Fruit fly (Drosophila melanogaster) whole organism, embryonic: ENCODE measurements around the gene CG14125.

Source experiments
- ATbp ChIP-seq: fragments of 200-800 bp; sonication (Bioruptor generic); optimal IDR thresholded peaks from 2 replicates; lab custom pipeline; 2017; ENCODE audit warnings: missing biosample characterization, mild to moderate bottlenecking, missing genetic modification characterization, missing genetic modification reagents
- Atf3 ChIP-seq: fragments of 200-800 bp; sonication (Bioruptor generic); optimal IDR thresholded peaks from 3 replicates; lab custom pipeline; 2016; ENCODE audit warnings: missing biosample characterization, missing genetic modification characterization
- CG10462 ChIP-seq: fragments of 200-800 bp; sonication (Bioruptor generic); optimal IDR thresholded peaks from 2 replicates; lab custom pipeline; 2016; ENCODE audit warnings: missing biosample characterization, missing genetic modification characterization
- CG13424 ChIP-seq: fragments of 200-800 bp; sonication (Bioruptor generic); optimal IDR thresholded peaks from 2 replicates; lab custom pipeline; 2019; ENCODE audit warnings: missing biosample characterization, mild to moderate bottlenecking, missing genetic modification characterization, moderate library complexity
- CG13775 ChIP-seq: fragments of 200-800 bp; sonication (Bioruptor generic); optimal IDR thresholded peaks from 3 replicates; lab custom pipeline; 2017; ENCODE audit warnings: missing biosample characterization, mild to moderate bottlenecking, missing genetic modification characterization
- CG15269 ChIP-seq: fragments of 200-800 bp; sonication (Bioruptor generic); optimal IDR thresholded peaks from 2 replicates; lab custom pipeline; 2018; ENCODE audit warnings: missing biosample characterization, mild to moderate bottlenecking, missing genetic modification characterization, moderate library complexity
- CG15479 ChIP-seq: fragments of 200-800 bp; sonication (Bioruptor generic); optimal IDR thresholded peaks from 3 replicates; lab custom pipeline; 2019; ENCODE audit warnings: missing biosample characterization, mild to moderate bottlenecking, missing genetic modification characterization, moderate library complexity
- CG16779 ChIP-seq: fragments of 200-800 bp; sonication (Bioruptor generic); IDR thresholded peaks from 2 replicates; pipeline ENCODE4 v1.3.6; 2022; ENCODE audit warnings: missing biosample characterization, missing genetic modification characterization
- CG18011 ChIP-seq: fragments of 200-800 bp; sonication (Bioruptor generic); optimal IDR thresholded peaks from 2 replicates; lab custom pipeline; 2017; ENCODE audit warnings: missing biosample characterization, missing genetic modification characterization, mild to moderate bottlenecking, moderate library complexity, missing genotype
- CG2202 ChIP-seq: fragments of 200-800 bp; sonication (Bioruptor generic); optimal IDR thresholded peaks from 2 replicates; lab custom pipeline; 2018; ENCODE audit warnings: missing biosample characterization, mild to moderate bottlenecking, missing genetic modification characterization
- CG3281 ChIP-seq: fragments of 200-800 bp; sonication (Bioruptor generic); optimal IDR thresholded peaks from 3 replicates; lab custom pipeline; 2017; ENCODE audit warnings: missing biosample characterization, mild to moderate bottlenecking, missing genetic modification characterization
- CG3847 ChIP-seq: fragments of 200-800 bp; sonication (Bioruptor generic); IDR thresholded peaks from 2 replicates; pipeline ENCODE4 v1.3.6; 2022; ENCODE audit warnings: missing biosample characterization, missing genetic modification characterization
- CG4328 ChIP-seq: fragments of 200-800 bp; sonication (Bioruptor generic); optimal IDR thresholded peaks from 3 replicates; lab custom pipeline; 2017; ENCODE audit warnings: missing biosample characterization, missing genetic modification reagents, missing genetic modification characterization
- CG4360 ChIP-seq: fragments of 200-800 bp; sonication (Bioruptor generic); IDR thresholded peaks from 2 replicates; pipeline ENCODE4 v1.3.6; 2022; ENCODE audit warnings: missing biosample characterization, missing genetic modification characterization
- CG4424 ChIP-seq: fragments of 200-800 bp; sonication (Bioruptor generic); optimal IDR thresholded peaks from 3 replicates; lab custom pipeline; 2016; ENCODE audit warnings: missing biosample characterization, missing genetic modification characterization
- CG7987 ChIP-seq: fragments of 200-800 bp; sonication (Bioruptor generic); optimal IDR thresholded peaks from 2 replicates; lab custom pipeline; 2018; ENCODE audit warnings: missing biosample characterization, mild to moderate bottlenecking, missing genetic modification characterization, moderate library complexity
- Camta ChIP-seq: fragments of 200-800 bp; sonication (Bioruptor generic); optimal IDR thresholded peaks from 2 replicates; lab custom pipeline; 2016; ENCODE audit warnings: missing biosample characterization, missing genetic modification characterization
- Ets97D ChIP-seq: fragments of 200-800 bp; sonication (Bioruptor generic); optimal IDR thresholded peaks from 3 replicates; lab custom pipeline; 2016; ENCODE audit warnings: missing biosample characterization, missing genetic modification characterization
- Gsc ChIP-seq: fragments of 200-800 bp; sonication (Bioruptor generic); IDR thresholded peaks from 2 replicates; pipeline ENCODE4 v1.3.6; 2022; ENCODE audit warnings: missing biosample characterization, missing genetic modification characterization
- Gug ChIP-seq: fragments of 200-800 bp; sonication (Bioruptor generic); IDR thresholded peaks from 4 replicates; pipeline ENCODE4 v1.3.6; 2022; ENCODE audit warnings: missing biosample characterization, missing genetic modification characterization
- Myb ChIP-seq: fragments of 200-800 bp; sonication (Bioruptor generic); optimal IDR thresholded peaks from 2 replicates; lab custom pipeline; 2016; ENCODE audit warnings: missing biosample characterization, missing genetic modification characterization
- Neu2 ChIP-seq: fragments of 200-800 bp; sonication (Bioruptor generic); optimal IDR thresholded peaks from 3 replicates; lab custom pipeline; 2016; ENCODE audit warnings: missing biosample characterization, missing genetic modification characterization, borderline replicate concordance
- Nf-YC ChIP-seq: fragments of 200-800 bp; optimal IDR thresholded peaks from 3 replicates; lab custom pipeline; 2019; ENCODE audit warnings: missing biosample characterization, mild to moderate bottlenecking, missing genetic modification characterization, moderate library complexity
- Optix ChIP-seq: fragments of 200-800 bp; sonication (Bioruptor generic); IDR thresholded peaks from 3 replicates; pipeline ENCODE4 v1.3.6; 2022; ENCODE audit warnings: missing biosample characterization, missing genetic modification characterization
- Rfx ChIP-seq: fragments of 200-800 bp; sonication (Bioruptor generic); IDR thresholded peaks from 2 replicates; pipeline ENCODE4 v1.3.6; 2022; ENCODE audit warnings: missing biosample characterization, missing genetic modification characterization
- Sox100B ChIP-seq: fragments of 200-800 bp; sonication (Bioruptor generic); optimal IDR thresholded peaks from 3 replicates; lab custom pipeline; 2018; ENCODE audit warnings: missing biosample characterization, mild to moderate bottlenecking, missing genetic modification characterization
- Sox102F ChIP-seq: fragments of 200-800 bp; sonication (Bioruptor generic); optimal IDR thresholded peaks from 2 replicates; lab custom pipeline; 2018; ENCODE audit warnings: missing biosample characterization, mild to moderate bottlenecking, missing genetic modification characterization, moderate library complexity
- Spps ChIP-seq: fragments of 200-800 bp; sonication (Bioruptor generic); optimal IDR thresholded peaks from 2 replicates; lab custom pipeline; 2018; ENCODE audit warnings: missing biosample characterization, mild to moderate bottlenecking, missing genetic modification characterization
- TFAM ChIP-seq: fragments of 200-800 bp; sonication (Bioruptor generic); optimal IDR thresholded peaks from 2 replicates; lab custom pipeline; 2017; ENCODE audit warnings: missing biosample characterization, missing genetic modification characterization, inconsistent platforms
- bsh ChIP-seq, 2 experiments: fragments of 200-800 bp; sonication (Bioruptor generic); optimal IDR thresholded peaks; 2 replicates each; lab custom pipeline; 2017 to 2018; ENCODE audit warnings: mild to moderate bottlenecking in 2 of 2, missing biosample characterization in 2 of 2, missing genetic modification characterization in 2 of 2, moderate library complexity in 1 of 2
- croc ChIP-seq: fragments of 200-800 bp; sonication (Bioruptor generic); conservative IDR thresholded peaks from 3 replicates; pipeline ENCODE4 v1.3.6; 2022; ENCODE audit warnings: missing biosample characterization, missing genetic modification characterization
- dimm ChIP-seq: fragments of 200-800 bp; sonication (Bioruptor generic); IDR thresholded peaks from 2 replicates; pipeline ENCODE4 v1.3.6; 2022; ENCODE audit warnings: missing biosample characterization, missing genetic modification characterization
- exex ChIP-seq: fragments of 200-800 bp; sonication (Bioruptor generic); optimal IDR thresholded peaks from 4 replicates; lab custom pipeline; 2018; ENCODE audit warnings: missing biosample characterization, mild to moderate bottlenecking, missing genetic modification characterization, moderate library complexity
- fru ChIP-seq: fragments of >200 bp; optimal IDR thresholded peaks from 2 replicates; lab custom pipeline; 2017
- gce ChIP-seq: fragments of 200-800 bp; sonication (Bioruptor generic); IDR thresholded peaks from 3 replicates; pipeline ENCODE4 v1.3.6; 2022; ENCODE audit warnings: missing biosample characterization, missing genetic modification characterization
- inv ChIP-seq: fragments of 200-800 bp; sonication (Bioruptor generic); IDR thresholded peaks from 2 replicates; pipeline ENCODE4 v1.3.6; 2022; ENCODE audit warnings: missing biosample characterization, missing genetic modification characterization; ENCODE audit not compliant: partially characterized antibody
- mam ChIP-seq: fragments of 200-800 bp; sonication (Bioruptor generic); optimal IDR thresholded peaks from 3 replicates; lab custom pipeline; 2016; ENCODE audit warnings: missing biosample characterization, missing genetic modification characterization
- mirr ChIP-seq: fragments of 200-800 bp; sonication (Bioruptor generic); optimal IDR thresholded peaks from 3 replicates; lab custom pipeline; 2018; ENCODE audit warnings: missing biosample characterization, mild to moderate bottlenecking, missing genetic modification characterization
- mld ChIP-seq: fragments of 200-800 bp; sonication (Bioruptor generic); IDR thresholded peaks from 3 replicates; pipeline ENCODE4 v1.3.6; 2022; ENCODE audit warnings: missing biosample characterization, missing genetic modification characterization; ENCODE audit not compliant: partially characterized antibody
- org-1 ChIP-seq: fragments of 200-800 bp; sonication (Bioruptor generic); optimal IDR thresholded peaks from 2 replicates; lab custom pipeline; 2017; ENCODE audit warnings: missing biosample characterization, missing genetic modification characterization
- pum ChIP-seq: fragments of 200-800 bp; sonication (Bioruptor generic); optimal IDR thresholded peaks from 2 replicates; lab custom pipeline; 2016; ENCODE audit warnings: missing biosample characterization, missing genetic modification characterization
- salm ChIP-seq: fragments of 200-800 bp; sonication (Bioruptor generic); optimal IDR thresholded peaks from 2 replicates; lab custom pipeline; 2018; ENCODE audit warnings: missing biosample characterization, mild to moderate bottlenecking, missing genetic modification characterization
- sd ChIP-seq: fragments of 200-800 bp; sonication (Bioruptor generic); optimal IDR thresholded peaks from 3 replicates; lab custom pipeline; 2018; ENCODE audit warnings: missing biosample characterization, mild to moderate bottlenecking, missing genetic modification characterization, moderate library complexity
- sim ChIP-seq: fragments of 200-800 bp; sonication (Bioruptor generic); IDR thresholded peaks from 2 replicates; pipeline ENCODE4 v1.3.6; 2022; ENCODE audit warnings: missing biosample characterization, missing genetic modification characterization
- trh ChIP-seq: fragments of 200-800 bp; sonication (Bioruptor generic); optimal IDR thresholded peaks from 2 replicates; lab custom pipeline; 2016; ENCODE audit warnings: missing biosample characterization, missing genetic modification characterization
- tup ChIP-seq: fragments of 200-800 bp; sonication (Bioruptor generic); optimal IDR thresholded peaks from 2 replicates; lab custom pipeline; 2016; ENCODE audit warnings: missing biosample characterization, mild to moderate bottlenecking, missing genetic modification characterization, moderate library complexity
- unpg ChIP-seq: fragments of 200-800 bp; sonication (Bioruptor generic); optimal IDR thresholded peaks from 3 replicates; lab custom pipeline; 2018; ENCODE audit warnings: missing biosample characterization, mild to moderate bottlenecking, missing genetic modification characterization, moderate library complexity
- vvl ChIP-seq: fragments of 200-800 bp; sonication (Bioruptor generic); IDR thresholded peaks from 2 replicates; pipeline ENCODE4 v1.3.6; 2022; ENCODE audit warnings: missing biosample characterization, missing genetic modification characterization

Gene CG14125

DNA sequence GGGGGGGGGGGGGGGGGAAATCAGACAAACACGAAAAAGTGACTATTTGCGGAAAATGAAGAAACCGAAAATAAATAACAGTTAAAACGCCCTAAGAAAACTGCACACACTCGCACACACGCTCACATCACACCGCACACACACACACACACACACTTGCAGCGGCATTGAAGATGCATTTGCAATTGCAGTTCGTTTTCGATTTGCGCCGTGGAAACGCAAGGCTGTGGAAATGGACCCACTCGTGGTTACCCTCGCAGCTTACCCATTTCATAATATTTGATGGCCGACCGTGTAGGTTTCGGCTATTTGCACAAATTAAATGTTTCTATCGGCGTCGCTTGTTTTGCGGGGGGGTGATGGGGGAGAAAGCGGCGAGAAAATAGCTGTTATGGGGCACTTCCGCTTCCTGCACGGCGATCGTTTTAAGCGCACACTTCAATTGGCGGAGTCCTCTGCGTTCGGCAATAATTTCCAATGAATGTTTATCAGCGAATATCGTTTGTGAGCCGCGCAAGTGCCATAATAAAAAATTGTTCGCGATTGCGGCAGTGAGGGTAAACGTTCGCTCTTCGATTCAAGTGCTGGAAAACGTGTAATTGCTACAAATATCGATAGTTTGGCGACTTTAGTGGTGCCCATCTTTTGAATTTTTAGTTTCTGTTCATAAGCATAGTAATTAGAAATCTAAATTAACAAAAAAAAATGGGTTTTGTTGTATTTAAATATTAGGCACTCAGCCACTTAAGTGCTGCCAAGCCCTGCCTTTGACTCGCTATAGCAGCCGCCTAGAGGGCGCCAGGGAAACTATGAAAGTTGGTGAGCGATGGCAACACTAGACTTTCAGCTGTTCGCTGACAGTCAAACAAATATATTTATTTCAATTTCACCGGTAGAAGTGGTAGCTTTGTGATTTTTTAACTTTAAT lies 27.9 kb downstream of the CG14125 start, which contains the start of the genes Pop2 and CG6928 (continued):
- TF ChIP-seq CG10462 (GFP tag; lab: Kevin White, UChicago) = peak; percentile 13
- TF ChIP-seq Sox102F = peak; percentile 54
- TF ChIP-seq CG15479 = no peak
- TF ChIP-seq unpg = peak; percentile 58
- TF ChIP-seq TFAM (GFP tag; lab: Kevin White, UChicago) = no peak
- peak; percentile 65 for TF ChIP-seq CG4424 (GFP tag; lab: Kevin White, UChicago)
- TF ChIP-seq inv = peak; percentile 75
- TF ChIP-seq Camta (GFP tag; lab: Kevin White, UChicago) = peak; percentile 70
- no peak for TF ChIP-seq dimm
- peak; percentile 12 for TF ChIP-seq CG4328 (GFP tag; lab: Kevin White, UChicago)
- peak in 1 of 2 experiments; percentile 39 for TF ChIP-seq bsh (GFP tag; optimal IDR thresholded peaks at IDR 0.05; lab: Kevin White, UChicago)
- TF ChIP-seq Spps (tag; lab: Kevin White, UChicago) = peak; percentile 0
- no peak for TF ChIP-seq CG15269
- TF ChIP-seq vvl = peak; percentile 86
- peak; percentile 72 for TF ChIP-seq CG13775 (GFP tag; lab: Kevin White, UChicago)
- TF ChIP-seq CG3847 (GFP tag; lab: Robert Waterston, UW) = peak; percentile 94
- peak; percentile 82 for TF ChIP-seq Rfx (GFP tag; lab: Robert Waterston, UW)
- TF ChIP-seq CG4360 (GFP tag; lab: Robert Waterston, UW) = no peak
- TF ChIP-seq mirr (GFP tag; lab: Kevin White, UChicago) = no peak
- TF ChIP-seq CG13424 (tag; lab: Kevin White, UChicago) = peak; percentile 62
- 0 out of 3 replicates have a peak, but pooled peaks have one; percentile 5 for TF ChIP-seq gce (GFP tag; lab: Robert Waterston, UW)
- peak; percentile 92 for TF ChIP-seq Ets97D (GFP tag; lab: Kevin White, UChicago)
- TF ChIP-seq CG7987 = no peak
- peak; percentile 52 for TF ChIP-seq CG3281 (GFP tag; lab: Kevin White, UChicago)
- TF ChIP-seq croc = peak; percentile 49; the same call in 2 of the 3 replicates
- peak; percentile 55 for TF ChIP-seq trh (GFP tag; lab: Kevin White, UChicago)
- peak; percentile 88 for TF ChIP-seq pum (GFP tag; lab: Kevin White, UChicago)
- TF ChIP-seq Myb (GFP tag; lab: Kevin White, UChicago) = peak; percentile 83
- TF ChIP-seq sd (tag; lab: Kevin White, UChicago) = no peak
- TF ChIP-seq fru (lab: Kevin White, UChicago) = no peak
- TF ChIP-seq Gsc = no peak
- no peak for TF ChIP-seq ATbp (GFP tag; lab: Kevin White, UChicago)
- no peak for TF ChIP-seq Sox100B
- no peak for TF ChIP-seq sim (GFP tag; lab: Robert Waterston, UW)
- TF ChIP-seq mam (GFP tag; lab: Kevin White, UChicago) = peak; percentile 88
- no peak for TF ChIP-seq org-1 (GFP tag; lab: Kevin White, UChicago)
- TF ChIP-seq Gug (GFP tag; lab: Robert Waterston, UW) = peak; percentile 75
- peak; percentile 55 for TF ChIP-seq tup (GFP tag; lab: Kevin White, UChicago)
- TF ChIP-seq Optix (GFP tag; lab: Robert Waterston, UW) = peak; percentile 66
- peak; percentile 41; the same call in 1 of the 2 replicates for TF ChIP-seq CG16779 (GFP tag; lab: Robert Waterston, UW)
- no peak for TF ChIP-seq exex
- TF ChIP-seq salm (tag; lab: Kevin White, UChicago) = no peak
- TF ChIP-seq CG18011 = peak; percentile 53
- TF ChIP-seq CG2202 (tag; lab: Kevin White, UChicago) = no peak
- TF ChIP-seq mld (GFP tag; lab: Robert Waterston, UW) = peak; percentile 16; the same call in 1 of the 3 replicates
- peak; percentile 48 for TF ChIP-seq Atf3
- peak; percentile 46 for TF ChIP-seq Nf-YC (tag; lab: Kevin White, UChicago)
- TF ChIP-seq Neu2 = peak; percentile 62
